Fruit fly (Drosophila melanogaster): ENCODE data around the gene Bfc.

dm6 chr3L:1216460-1216859 lies 34.0 kb upstream of the Bfc start:
- TF ChIP-seq Sin3A (optimal IDR thresholded peaks at IDR 0.05) (no peak), ttk (optimal IDR thresholded peaks at IDR 0.05) (no peak), Myc (optimal IDR thresholded peaks at IDR 0.05) (no peak), h (optimal IDR thresholded peaks at IDR 0.05) (no peak), psq (optimal IDR thresholded peaks at IDR 0.05) (no peak), insv (optimal IDR thresholded peaks at IDR 0.05) (no peak)

All from Kc167 (cell line).